Fruit fly (Drosophila melanogaster): ENCODE data around the gene CG33639.

dm6 chrX:18179372-18179771 lies 46.5 kb downstream of the CG33639 start, which contains the start of gene Andorra:
- TF ChIP-seq BtbVII (GFP tag; optimal IDR thresholded peaks at IDR 0.05) = no peak
- TF ChIP-seq caup (GFP tag; optimal IDR thresholded peaks at IDR 0.05; ENCODE audit: severe bottlenecking) = no peak
- no peak for TF ChIP-seq unpg (GFP tag; optimal IDR thresholded peaks at IDR 0.05)
- no peak for TF ChIP-seq ash1 (GFP tag; optimal IDR thresholded peaks at IDR 0.05)
- TF ChIP-seq E2f2 (GFP tag; IDR thresholded peaks at IDR 0.05) = no peak

Measured in whole organism, embryonic.